Worm (Caenorhabditis elegans): ENCODE results near the gene Y50E8A.22.

Y50E8A.22 gene

ce11 chrV:14748608-14749137, at the start of gene Y50E8A.22, which contains the start of gene lipl-8:
TSS of gene Y50E8A.22 (minus strand) at chrV:14749087.
TSS of gene lipl-8 (minus strand) at chrV:14748708.
- no peak for TF ChIP-seq lin-32 (GFP tag; optimal IDR thresholded peaks at IDR 0.05)
- no peak for TF ChIP-seq drap-1 (GFP tag; optimal IDR thresholded peaks at IDR 0.05)
- TF ChIP-seq nhr-2 (tag; optimal IDR thresholded peaks at IDR 0.05), result no peak
- no peak for TF ChIP-seq blmp-1 (tag; optimal IDR thresholded peaks at IDR 0.05)
- no peak for TF ChIP-seq hlh-1 (tag; optimal IDR thresholded peaks at IDR 0.05)
- TF ChIP-seq elt-3 (tag; optimal IDR thresholded peaks at IDR 0.05), result no peak
- TF ChIP-seq nhr-12 (tag; optimal IDR thresholded peaks at IDR 0.05), result no peak
- TF ChIP-seq lin-13 (tag; optimal IDR thresholded peaks at IDR 0.05), result no peak
- TF ChIP-seq unc-62 (GFP tag; optimal IDR thresholded peaks at IDR 0.05), result no peak
- no peak for TF ChIP-seq mab-5 (tag; optimal IDR thresholded peaks at IDR 0.05)
- no peak for TF ChIP-seq sptf-1 (tag; optimal IDR thresholded peaks at IDR 0.05)
- no peak for TF ChIP-seq M03D4.4 (tag; optimal IDR thresholded peaks at IDR 0.05)
- TF ChIP-seq bed-3 (GFP tag; optimal IDR thresholded peaks at IDR 0.05), result no peak
- no peak for TF ChIP-seq mls-2 (tag; optimal IDR thresholded peaks at IDR 0.05)
- TF ChIP-seq ceh-83 (GFP tag; optimal IDR thresholded peaks at IDR 0.05), result no peak
- no peak for TF ChIP-seq flh-1 (GFP tag; optimal IDR thresholded peaks at IDR 0.05)
- no peak for TF ChIP-seq sem-2 (GFP tag; optimal IDR thresholded peaks at IDR 0.05)
- no peak for TF ChIP-seq nhr-28 (tag; optimal IDR thresholded peaks at IDR 0.05)

- no peak for TF ChIP-seq ceh-83 (GFP tag; optimal IDR thresholded peaks at IDR 0.05)
- TF ChIP-seq unc-62 (GFP tag; optimal IDR thresholded peaks at IDR 0.05), result no peak
- no peak for TF ChIP-seq zip-8 (tag; optimal IDR thresholded peaks at IDR 0.05)
- no peak for TF ChIP-seq sptf-1 (tag; optimal IDR thresholded peaks at IDR 0.05)
- no peak for TF ChIP-seq hlh-1 (tag; optimal IDR thresholded peaks at IDR 0.05)
- no peak for TF ChIP-seq bed-3 (GFP tag; optimal IDR thresholded peaks at IDR 0.05)
- TF ChIP-seq unc-39 (tag; optimal IDR thresholded peaks at IDR 0.05), result no peak
Observed at ce11 chrV:14797886-14798285, 49.0 kb upstream of the Y50E8A.22 start.

DNA sequence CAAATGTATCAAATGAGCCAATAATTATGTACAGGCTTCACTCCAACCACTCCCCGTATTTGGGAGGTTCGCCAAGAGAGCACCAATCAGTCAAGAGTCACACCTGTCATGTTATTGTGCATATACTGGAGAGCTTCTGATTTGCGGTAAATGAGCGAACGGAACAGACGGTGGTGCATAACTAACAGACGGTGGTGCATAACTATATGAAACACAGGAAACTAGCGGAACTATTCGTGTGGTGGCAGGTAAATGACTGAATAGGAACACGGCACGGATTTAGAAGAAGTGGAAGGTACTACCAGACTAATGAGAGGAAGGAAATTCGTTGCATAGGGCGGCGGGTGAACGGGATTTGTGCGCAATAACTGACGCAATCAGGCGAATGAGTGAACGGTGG, 44.2 kb upstream of the Y50E8A.22 start:
- no peak for TF ChIP-seq sem-2 (GFP tag; optimal IDR thresholded peaks at IDR 0.05)
- peak; percentile 86 for TF ChIP-seq zip-8 (tag; optimal IDR thresholded peaks at IDR 0.05)
- peak; percentile 66 for TF ChIP-seq cnd-1 (tag; optimal IDR thresholded peaks at IDR 0.05)
- no peak for TF ChIP-seq ceh-83 (GFP tag; optimal IDR thresholded peaks at IDR 0.05)
- no peak for TF ChIP-seq ceh-43 (GFP tag; optimal IDR thresholded peaks at IDR 0.05)
- peak; percentile 27 for TF ChIP-seq mls-2 (tag; optimal IDR thresholded peaks at IDR 0.05)
- no peak for TF ChIP-seq sptf-1 (tag; optimal IDR thresholded peaks at IDR 0.05)
- TF ChIP-seq drap-1 (GFP tag; optimal IDR thresholded peaks at IDR 0.05), result peak; percentile 62
- TF ChIP-seq nhr-2 (tag; optimal IDR thresholded peaks at IDR 0.05), result peak; percentile 45

- TF ChIP-seq nhr-237 (tag; optimal IDR thresholded peaks at IDR 0.05), result no peak
- TF ChIP-seq snpc-4 (tag; optimal IDR thresholded peaks at IDR 0.05), result no peak
- TF ChIP-seq ham-2 (GFP tag; optimal IDR thresholded peaks at IDR 0.05), result no peak
- peak; percentile 44 for TF ChIP-seq ceh-43 (GFP tag; optimal IDR thresholded peaks at IDR 0.05)
- no peak for TF ChIP-seq unc-39 (tag; optimal IDR thresholded peaks at IDR 0.05)
- no peak for TF ChIP-seq drap-1 (GFP tag; optimal IDR thresholded peaks at IDR 0.05)
- peak; percentile 61 for TF ChIP-seq mls-2 (tag; optimal IDR thresholded peaks at IDR 0.05)
- TF ChIP-seq nhr-12 (tag; optimal IDR thresholded peaks at IDR 0.05), result no peak
- peak; percentile 31 for TF ChIP-seq ces-1 (GFP tag; optimal IDR thresholded peaks at IDR 0.05)
- TF ChIP-seq sptf-1 (tag; optimal IDR thresholded peaks at IDR 0.05), result peak; percentile 48
- no peak for TF ChIP-seq nhr-28 (tag; optimal IDR thresholded peaks at IDR 0.05)
- TF ChIP-seq unc-120 (tag; optimal IDR thresholded peaks at IDR 0.05; ENCODE audit: poor library complexity, severe bottlenecking), result no peak
- no peak for TF ChIP-seq lin-32 (GFP tag; optimal IDR thresholded peaks at IDR 0.05)
- TF ChIP-seq nhr-2 (tag; optimal IDR thresholded peaks at IDR 0.05), result peak; percentile 39
Observed at ce11 chrV:14792346-14792745, 43.5 kb upstream of the Y50E8A.22 start.

- no peak for TF ChIP-seq nhr-28 (tag; optimal IDR thresholded peaks at IDR 0.05)
- TF ChIP-seq nhr-76 (tag; optimal IDR thresholded peaks at IDR 0.05), result no peak
- TF ChIP-seq ceh-83 (GFP tag; optimal IDR thresholded peaks at IDR 0.05), result no peak
- TF ChIP-seq tbx-8 (GFP tag; optimal IDR thresholded peaks at IDR 0.05), result no peak
- no peak for TF ChIP-seq elt-3 (tag; optimal IDR thresholded peaks at IDR 0.05)
- no peak for TF ChIP-seq lin-32 (GFP tag; optimal IDR thresholded peaks at IDR 0.05)
- no peak for TF ChIP-seq pha-4 (tag; optimal IDR thresholded peaks at IDR 0.05)
- no peak for TF ChIP-seq flh-1 (GFP tag; optimal IDR thresholded peaks at IDR 0.05)
- TF ChIP-seq ham-2 (GFP tag; optimal IDR thresholded peaks at IDR 0.05), result no peak
- TF ChIP-seq nhr-2 (tag; optimal IDR thresholded peaks at IDR 0.05), result peak; percentile 69
- TF ChIP-seq zip-8 (tag; optimal IDR thresholded peaks at IDR 0.05), result peak; percentile 79
- TF ChIP-seq lsy-2 (tag; optimal IDR thresholded peaks at IDR 0.05), result no peak
- TF ChIP-seq ceh-43 (GFP tag; optimal IDR thresholded peaks at IDR 0.05), result no peak
- TF ChIP-seq unc-120 (tag; optimal IDR thresholded peaks at IDR 0.05; ENCODE audit: poor library complexity, severe bottlenecking), result no peak
- TF ChIP-seq ces-1 (GFP tag; optimal IDR thresholded peaks at IDR 0.05), result no peak
- TF ChIP-seq ztf-11 (tag; optimal IDR thresholded peaks at IDR 0.05), result peak; percentile 9
- no peak for TF ChIP-seq snpc-4 (tag; optimal IDR thresholded peaks at IDR 0.05)
- no peak for TF ChIP-seq hlh-1 (tag; optimal IDR thresholded peaks at IDR 0.05)
- peak; percentile 3 for TF ChIP-seq unc-62 (GFP tag; optimal IDR thresholded peaks at IDR 0.05)
Observed at ce11 chrV:14791703-14792102, 42.8 kb upstream of the Y50E8A.22 start.
